Worm (Caenorhabditis elegans) whole organism, L4 larva: ENCODE measurements around the gene pals-29.

Source experiments
- Y75B8A.6 ChIP-seq: fragments of 200-800 bp; sonication (Bioruptor generic); IDR thresholded peaks from 2 replicates; pipeline ENCODE4 v1.3.6; 2022; ENCODE audit warnings: missing genetic modification reagents, missing genetic modification characterization, missing compliant biosample characterization
- ama-1 ChIP-seq: fragments of 150-350 bp; optimal IDR thresholded peaks from 2 replicates; lab custom pipeline; 2014; ENCODE audit warnings: inconsistent platforms, mixed read lengths
- ceh-82 ChIP-seq: sonication (generic microtip); optimal IDR thresholded peaks from 2 replicates; lab custom pipeline; 2017; ENCODE audit warnings: missing biosample characterization, missing genetic modification characterization
- dmd-8 ChIP-seq: fragments of 200-800 bp; sonication (Bioruptor generic); IDR thresholded peaks from 2 replicates; pipeline ENCODE4 v1.3.6; 2022; ENCODE audit warnings: missing genetic modification characterization, missing compliant biosample characterization
- mxl-2 ChIP-seq: fragments of 200-800 bp; sonication (Bioruptor generic); conservative IDR thresholded peaks from 2 replicates; pipeline ENCODE4 v1.3.6; 2022; ENCODE audit warnings: missing genetic modification reagents, missing genetic modification characterization, missing compliant biosample characterization
- nhr-237 ChIP-seq: sonication (generic microtip); optimal IDR thresholded peaks from 2 replicates; lab custom pipeline; 2017; ENCODE audit warnings: missing biosample characterization, missing genetic modification characterization
- spr-3 ChIP-seq: fragments of 200-800 bp; sonication (Bioruptor generic); optimal IDR thresholded peaks from 2 replicates; lab custom pipeline; 2018; ENCODE audit warnings: mild to moderate bottlenecking, missing genetic modification characterization, missing compliant biosample characterization

ce11 chrIV:14505066-14505465 is 37.4 kb downstream of the pals-29 start, which contains the start of gene tag-273:
- TF ChIP-seq nhr-237 (tag; lab: Kevin White, UChicago) (no peak), spr-3 (GFP tag; lab: Kevin White, UChicago) (no peak), ama-1 (lab: Kevin White, UChicago) (no peak), mxl-2 (GFP tag; lab: Robert Waterston, UW) (no peak), dmd-8 (GFP tag; lab: Robert Waterston, UW) (no peak), Y75B8A.6 (GFP tag; lab: Robert Waterston, UW) (no peak), ceh-82 (tag; lab: Kevin White, UChicago) (no peak)
